Fruit fly (Drosophila melanogaster) whole organism, pupa: Measurements from ENCODE around the gene CG2218.

Experiments used
- CG10348 ChIP-seq: fragments of 200-800 bp; sonication (Bioruptor generic); IDR thresholded peaks from 2 replicates; pipeline ENCODE4 v1.3.6; 2022; ENCODE audit warnings: missing biosample characterization, missing genetic modification characterization
- CG12605 ChIP-seq: fragments of 200-800 bp; sonication (Bioruptor generic); IDR thresholded peaks from 2 replicates; pipeline ENCODE4 v1.3.6; 2022; ENCODE audit warnings: missing biosample characterization, missing genetic modification characterization
- CG13204 ChIP-seq: fragments of 200-800 bp; sonication (Bioruptor generic); optimal IDR thresholded peaks from 2 replicates; lab custom pipeline; 2018; ENCODE audit warnings: missing biosample characterization, mild to moderate bottlenecking, missing genetic modification characterization, moderate library complexity
- CG14655 ChIP-seq: fragments of 200-800 bp; sonication (Bioruptor generic); optimal IDR thresholded peaks from 3 replicates; lab custom pipeline; 2017; ENCODE audit warnings: mild to moderate bottlenecking, missing biosample characterization, missing genetic modification reagents, missing genetic modification characterization
- CG15710 ChIP-seq: fragments of 200-800 bp; sonication (Bioruptor generic); optimal IDR thresholded peaks from 2 replicates; lab custom pipeline; 2018; ENCODE audit warnings: missing biosample characterization, mild to moderate bottlenecking, missing genetic modification characterization, moderate library complexity
- CG17806 ChIP-seq: fragments of 200-800 bp; sonication (Bioruptor generic); optimal IDR thresholded peaks from 2 replicates; lab custom pipeline; 2018; ENCODE audit warnings: missing biosample characterization, mild to moderate bottlenecking, missing genetic modification characterization, moderate library complexity
- CG32121 ChIP-seq: fragments of 200-800 bp; sonication (Bioruptor generic); IDR thresholded peaks from 2 replicates; pipeline ENCODE4 v1.3.6; 2022; ENCODE audit warnings: missing biosample characterization, missing genetic modification characterization
- CG34367 ChIP-seq: fragments of 200-800 bp; sonication (Bioruptor generic); optimal IDR thresholded peaks from 2 replicates; lab custom pipeline; 2018; ENCODE audit warnings: missing biosample characterization, mild to moderate bottlenecking, missing genetic modification characterization
- CG4496 ChIP-seq: fragments of 200-800 bp; sonication (Bioruptor generic); IDR thresholded peaks from 3 replicates; pipeline ENCODE4 v1.3.6; 2022; ENCODE audit warnings: missing biosample characterization, missing genetic modification characterization
- CG8159 ChIP-seq: fragments of 200-800 bp; sonication (Bioruptor generic); optimal IDR thresholded peaks from 3 replicates; lab custom pipeline; 2018; ENCODE audit warnings: missing biosample characterization, mild to moderate bottlenecking, missing genetic modification characterization, moderate library complexity
- CG8301 ChIP-seq: fragments of 200-800 bp; sonication (Bioruptor generic); optimal IDR thresholded peaks from 2 replicates; lab custom pipeline; 2018; ENCODE audit warnings: missing biosample characterization, mild to moderate bottlenecking, missing genetic modification characterization
- CG9948 ChIP-seq: fragments of 200-800 bp; sonication (Bioruptor generic); optimal IDR thresholded peaks from 2 replicates; lab custom pipeline; 2018; ENCODE audit warnings: missing biosample characterization, mild to moderate bottlenecking, missing genetic modification characterization, moderate library complexity
- D1 ChIP-seq: fragments of 200-800 bp; sonication (Bioruptor generic); optimal IDR thresholded peaks from 2 replicates; lab custom pipeline; 2018; ENCODE audit warnings: missing biosample characterization, mild to moderate bottlenecking, missing genetic modification characterization, moderate library complexity
- EcR ChIP-seq: fragments of 200-800 bp; sonication (Bioruptor generic); optimal IDR thresholded peaks from 3 replicates; lab custom pipeline; 2019; ENCODE audit warnings: missing biosample characterization, missing genetic modification characterization, mild to moderate bottlenecking, moderate library complexity, missing genetic modification reagents
- Ets98B ChIP-seq: fragments of 200-800 bp; sonication (Bioruptor generic); IDR thresholded peaks from 2 replicates; pipeline ENCODE4 v1.3.6; 2022; ENCODE audit warnings: missing biosample characterization, missing genetic modification characterization
- Pif1A ChIP-seq: fragments of 200-800 bp; sonication (Bioruptor generic); optimal IDR thresholded peaks from 3 replicates; lab custom pipeline; 2016; ENCODE audit warnings: missing biosample characterization, missing genetic modification characterization
- Pif1B ChIP-seq: fragments of 200-800 bp; sonication (Bioruptor generic); optimal IDR thresholded peaks from 3 replicates; lab custom pipeline; 2016; ENCODE audit warnings: missing biosample characterization, missing genetic modification characterization
- Snoo ChIP-seq: fragments of 200-800 bp; sonication (Bioruptor generic); optimal IDR thresholded peaks from 3 replicates; lab custom pipeline; 2017; ENCODE audit warnings: missing biosample characterization, mild to moderate bottlenecking, missing genetic modification characterization, inconsistent platforms
- fd96Ca ChIP-seq: fragments of 200-800 bp; sonication (Bioruptor generic); IDR thresholded peaks from 3 replicates; pipeline ENCODE4 v1.3.6; 2022; ENCODE audit warnings: missing biosample characterization, missing genetic modification characterization
- gl ChIP-seq: fragments of 200-800 bp; sonication (Bioruptor generic); optimal IDR thresholded peaks from 2 replicates; lab custom pipeline; 2018; ENCODE audit warnings: missing biosample characterization, mild to moderate bottlenecking, missing genetic modification characterization
- rn ChIP-seq: fragments of 200-800 bp; sonication (Bioruptor generic); IDR thresholded peaks from 2 replicates; pipeline ENCODE4 v1.3.6; 2022; ENCODE audit warnings: missing biosample characterization, missing genetic modification characterization

Gene CG2218

dm6 chr3R:30387515-30388178, 40.4 kb downstream of the CG2218 start, which contains the start of the genes Fer2LCH and Fer1HCH:
Fer2LCH (plus strand) TSS chr3R:30387804.
Fer1HCH (minus strand) TSS chr3R:30388178.
- TF ChIP-seq D1 (tag; lab: Kevin White, UChicago) (no peak), gl (tag; lab: Kevin White, UChicago) (no peak), Ets98B (peak; percentile 17; the same call in 1 of the 2 replicates), CG13204 (GFP tag; lab: Kevin White, UChicago) (no peak), CG12605 (GFP tag; lab: Robert Waterston, UW) (0 out of 2 replicates have a peak, but pooled peaks have one; percentile 6), CG4496 (GFP tag; lab: Robert Waterston, UW) (peak; percentile 44; the same call in 1 of the 3 replicates), EcR (GFP tag; lab: Kevin White, UChicago) (no peak)

- TF ChIP-seq CG4496 (GFP tag; lab: Robert Waterston, UW), result peak; percentile 89
- TF ChIP-seq Pif1A (GFP tag; lab: Kevin White, UChicago), result peak; percentile 34
- no peak for TF ChIP-seq fd96Ca (GFP tag; lab: Robert Waterston, UW)
- no peak for TF ChIP-seq CG34367 (tag; lab: Kevin White, UChicago)
- TF ChIP-seq EcR (GFP tag; lab: Kevin White, UChicago), result peak; percentile 35
- TF ChIP-seq D1 (tag; lab: Kevin White, UChicago), result no peak
- TF ChIP-seq rn, result no peak
- TF ChIP-seq CG17806 (tag; lab: Kevin White, UChicago), result no peak
- TF ChIP-seq CG10348, result no peak
- TF ChIP-seq CG8159 (tag; lab: Kevin White, UChicago), result peak; percentile 15
- no peak for TF ChIP-seq CG9948 (tag; lab: Kevin White, UChicago)
- TF ChIP-seq Snoo (tag; lab: Kevin White, UChicago), result no peak
- peak; percentile 46 for TF ChIP-seq Ets98B
- no peak; the same call in 1 of the 2 replicates for TF ChIP-seq CG12605 (GFP tag; lab: Robert Waterston, UW)
- TF ChIP-seq CG15710 (tag; lab: Kevin White, UChicago), result no peak
- no peak for TF ChIP-seq CG13204 (GFP tag; lab: Kevin White, UChicago)
- no peak for TF ChIP-seq CG8301 (tag; lab: Kevin White, UChicago)
- TF ChIP-seq CG14655 (GFP tag; lab: Kevin White, UChicago), result no peak
- no peak for TF ChIP-seq CG32121 (GFP tag; lab: Robert Waterston, UW)
- no peak for TF ChIP-seq gl (tag; lab: Kevin White, UChicago)
- TF ChIP-seq Pif1B (GFP tag; lab: Kevin White, UChicago), result peak; percentile 55
Measured at dm6 chr3R:30386759-30387437, 41.2 kb downstream of the CG2218 start.

DNA sequence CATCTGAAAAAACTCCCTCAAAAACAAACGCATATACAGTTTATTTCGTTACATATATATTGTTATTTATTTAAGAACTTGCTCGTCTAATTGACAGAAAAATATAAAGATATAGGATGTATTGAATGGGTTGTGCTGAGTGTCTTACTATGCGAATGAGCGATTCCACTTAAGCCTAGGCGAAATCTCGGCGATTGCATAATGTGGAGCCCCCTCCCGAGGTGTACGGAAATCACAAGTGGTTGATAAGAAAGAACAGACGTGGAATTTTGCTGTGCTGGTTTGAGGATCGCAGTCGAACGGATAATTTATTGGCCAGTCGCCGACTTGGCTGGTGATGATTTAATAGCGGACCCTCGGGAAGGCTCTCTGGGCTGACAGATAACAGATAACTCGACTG, 42.5 kb downstream of the CG2218 start:
- TF ChIP-seq CG14655 (GFP tag; lab: Kevin White, UChicago) (no peak), D1 (tag; lab: Kevin White, UChicago) (no peak), CG12605 (GFP tag; lab: Robert Waterston, UW) (no peak), CG8159 (tag; lab: Kevin White, UChicago) (no peak), CG13204 (GFP tag; lab: Kevin White, UChicago) (no peak), CG9948 (tag; lab: Kevin White, UChicago) (no peak), CG32121 (GFP tag; lab: Robert Waterston, UW) (no peak), CG10348 (no peak), CG15710 (tag; lab: Kevin White, UChicago) (no peak)

- TF ChIP-seq Snoo (tag; lab: Kevin White, UChicago) (no peak), CG4496 (GFP tag; lab: Robert Waterston, UW) (no peak), CG8301 (tag; lab: Kevin White, UChicago) (no peak), Ets98B (no peak), CG17806 (tag; lab: Kevin White, UChicago) (no peak), CG15710 (tag; lab: Kevin White, UChicago) (no peak), CG14655 (GFP tag; lab: Kevin White, UChicago) (no peak), CG8159 (tag; lab: Kevin White, UChicago) (no peak), EcR (GFP tag; lab: Kevin White, UChicago) (no peak), rn (no peak), CG13204 (GFP tag; lab: Kevin White, UChicago) (no peak), CG10348 (no peak), CG34367 (tag; lab: Kevin White, UChicago) (no peak), fd96Ca (GFP tag; lab: Robert Waterston, UW) (no peak), D1 (tag; lab: Kevin White, UChicago) (no peak), Pif1B (GFP tag; lab: Kevin White, UChicago) (no peak), CG9948 (tag; lab: Kevin White, UChicago) (no peak), CG12605 (GFP tag; lab: Robert Waterston, UW) (no peak)
Measured at dm6 chr3R:30383181-30383580, 44.9 kb downstream of the CG2218 start.
